Fruit fly (Drosophila melanogaster): Measurements from ENCODE around the gene Cog4.

Gene Cog4

dm6 chr2L:10506557-10507252 is 18.3 kb upstream of the Cog4 start, which contains the start of the genes Myo31DF and CG6094 (continued):
- peak; percentile 13 for TF ChIP-seq CG9817 (tag; optimal IDR thresholded peaks at IDR 0.05)
- TF ChIP-seq CG16813 (GFP tag; IDR thresholded peaks at IDR 0.05; ENCODE audit: partially characterized antibody) = no peak
- no peak for TF ChIP-seq CG12299 (tag; optimal IDR thresholded peaks at IDR 0.05)
- TF ChIP-seq CG8290 (GFP tag; optimal IDR thresholded peaks at IDR 0.05) = no peak
- peak in 1 of 2 experiments; percentile 81 for TF ChIP-seq CG8290 (tag; optimal IDR thresholded peaks at IDR 0.05)
- no peak for TF ChIP-seq CG4707 (GFP tag; optimal IDR thresholded peaks at IDR 0.05)
- TF ChIP-seq scrt (GFP tag; optimal IDR thresholded peaks at IDR 0.05) = no peak
- TF ChIP-seq CG17328 (GFP tag; IDR thresholded peaks at IDR 0.05) = 0 out of 2 replicates have a peak, but pooled peaks have one; percentile 29
- no peak for TF ChIP-seq Ravus (GFP tag; IDR thresholded peaks at IDR 0.05)
- 0 out of 3 replicates have a peak, but pooled peaks have one; percentile 8 for TF ChIP-seq Optix (GFP tag; IDR thresholded peaks at IDR 0.05)
- TF ChIP-seq Camta (GFP tag; optimal IDR thresholded peaks at IDR 0.05) = peak; percentile 29
- TF ChIP-seq dm (GFP tag; optimal IDR thresholded peaks at IDR 0.05) = peak; percentile 28
- peak; percentile 33 for TF ChIP-seq Dek (tag; optimal IDR thresholded peaks at IDR 0.05)
- no peak for TF ChIP-seq CG2889 (GFP tag; IDR thresholded peaks at IDR 0.05)
- no peak for TF ChIP-seq CG1233 (GFP tag; optimal IDR thresholded peaks at IDR 0.05)
- TF ChIP-seq psq (GFP tag; optimal IDR thresholded peaks at IDR 0.05) = no peak
- peak; percentile 65 for TF ChIP-seq D (optimal IDR thresholded peaks at IDR 0.05)
- peak; percentile 15 for TF ChIP-seq D (GFP tag; optimal IDR thresholded peaks at IDR 0.05)
- TF ChIP-seq lilli (GFP tag; optimal IDR thresholded peaks at IDR 0.05) = peak; percentile 51
- TF ChIP-seq CG12744 (GFP tag; optimal IDR thresholded peaks at IDR 0.05) = no peak
- no peak for TF ChIP-seq slou (GFP tag; optimal IDR thresholded peaks at IDR 0.05)
- no peak for TF ChIP-seq bsh (GFP tag; optimal IDR thresholded peaks at IDR 0.05)
- TF ChIP-seq Hsf (GFP tag; optimal IDR thresholded peaks at IDR 0.05) = no peak
- peak; percentile 59 for TF ChIP-seq row (GFP tag; IDR thresholded peaks at IDR 0.05)
- no peak for TF ChIP-seq hb (GFP tag; IDR thresholded peaks at IDR 0.05; ENCODE audit: partially characterized antibody)
- no peak for TF ChIP-seq CG6813 (GFP tag; optimal IDR thresholded peaks at IDR 0.05)
- TF ChIP-seq CG11456 (GFP tag; IDR thresholded peaks at IDR 0.05) = peak; percentile 66
- TF ChIP-seq abd-A (tag; optimal IDR thresholded peaks at IDR 0.05) = peak; percentile 15
- no peak for TF ChIP-seq CG18764 (GFP tag; optimal IDR thresholded peaks at IDR 0.05)
- TF ChIP-seq stc (GFP tag; IDR thresholded peaks at IDR 0.05) = no peak
- TF ChIP-seq zfh1 (GFP tag; IDR thresholded peaks at IDR 0.05) = 0 out of 3 replicates have a peak, but pooled peaks have one; percentile 24
- peak; percentile 46; the same call in 1 of the 2 replicates for TF ChIP-seq sob (GFP tag; IDR thresholded peaks at IDR 0.05)
- TF ChIP-seq hth (optimal IDR thresholded peaks at IDR 0.05) = no peak
- no peak for TF ChIP-seq TFAM (GFP tag; optimal IDR thresholded peaks at IDR 0.05)
- peak; percentile 61 for TF ChIP-seq sug (tag; optimal IDR thresholded peaks at IDR 0.05)
- no peak for TF ChIP-seq CG12219 (GFP tag; optimal IDR thresholded peaks at IDR 0.05)
- no peak for TF ChIP-seq eve (GFP tag; optimal IDR thresholded peaks at IDR 0.05)
- TF ChIP-seq nau (GFP tag; optimal IDR thresholded peaks at IDR 0.05) = no peak
- peak in 1 of 2 experiments; percentile 94 for TF ChIP-seq Pdp1 (GFP tag; optimal IDR thresholded peaks at IDR 0.05)

- TF ChIP-seq Dip3 (GFP tag; optimal IDR thresholded peaks at IDR 0.05) = no peak
- TF ChIP-seq her (GFP tag; optimal IDR thresholded peaks at IDR 0.05) = no peak
- peak; percentile 46 for TF ChIP-seq sens (GFP tag)
- peak; percentile 33 for TF ChIP-seq grn (GFP tag; optimal IDR thresholded peaks at IDR 0.05)
- no peak for TF ChIP-seq cg (GFP tag; optimal IDR thresholded peaks at IDR 0.05)
- TF ChIP-seq CG15601 (tag; optimal IDR thresholded peaks at IDR 0.05) = peak; percentile 57
- TF ChIP-seq gem (tag; optimal IDR thresholded peaks at IDR 0.05) = peak; percentile 5
- TF ChIP-seq Blimp-1 (GFP tag; optimal IDR thresholded peaks at IDR 0.05) = peak; percentile 60
- 0 out of 4 replicates have a peak, but pooled peaks have one; percentile 17 for TF ChIP-seq chinmo (GFP tag; IDR thresholded peaks at IDR 0.05; ENCODE audit: partially characterized antibody)
- TF ChIP-seq CG11085 (GFP tag; IDR thresholded peaks at IDR 0.05) = no peak
- peak; percentile 76 for TF ChIP-seq Awh (GFP tag; IDR thresholded peaks at IDR 0.05)
- peak; percentile 82 for TF ChIP-seq z (GFP tag; IDR thresholded peaks at IDR 0.05)
- TF ChIP-seq CG10543 (GFP tag; optimal IDR thresholded peaks at IDR 0.05) = no peak
- no peak for TF ChIP-seq peb (GFP tag; IDR thresholded peaks at IDR 0.05)
These were observed 16.9 kb upstream of the Cog4 start for dm6 chr2L:10505345-10505744.

All from whole organism, embryonic.